Fruit fly (Drosophila melanogaster): ENCODE data around the gene mRpL1.

dm6 chr3R:8306927-8307261 lies 5.7 kb downstream of the mRpL1 start:
- TF ChIP-seq Crg-1 (GFP tag; optimal IDR thresholded peaks at IDR 0.05) (no peak), CG14711 (tag; optimal IDR thresholded peaks at IDR 0.05) (no peak), pad (GFP tag; optimal IDR thresholded peaks at IDR 0.05) (no peak), CG33017 (tag; optimal IDR thresholded peaks at IDR 0.05) (no peak), kay (GFP tag; ENCODE audit: borderline replicate concordance) (no peak), tj (GFP tag; optimal IDR thresholded peaks at IDR 0.05) (no peak)

Measured in whole organism, adult.